Worm (Caenorhabditis elegans) whole organism, late embryonic: Measurements from ENCODE around the gene Y54G2A.77.
"Not testable (repeated sequence)": the region's sequence is repeated elsewhere in the genome, so short reads cannot be mapped to it uniquely, and the experiment has no call there.

Experiments
- C08G9.2 ChIP-seq: sonication (generic microtip); optimal IDR thresholded peaks from 2 replicates; lab custom pipeline; 2016; ENCODE audit warnings: mild to moderate bottlenecking, missing genetic modification characterization, moderate library complexity, missing compliant biosample characterization
- F13H6.1 ChIP-seq: sonication (generic microtip); optimal IDR thresholded peaks from 2 replicates; lab custom pipeline; 2016; ENCODE audit warnings: missing genetic modification characterization, missing compliant biosample characterization
- ahr-1 ChIP-seq: sonication (generic microtip); optimal IDR thresholded peaks from 2 replicates; lab custom pipeline; 2016; ENCODE audit warnings: missing genetic modification characterization, missing compliant biosample characterization
- ceh-18 ChIP-seq: sonication (generic microtip); optimal IDR thresholded peaks from 2 replicates; lab custom pipeline; 2016; ENCODE audit warnings: missing genetic modification characterization, missing compliant biosample characterization
- ceh-2 ChIP-seq: sonication (generic microtip); optimal IDR thresholded peaks from 2 replicates; lab custom pipeline; 2016; ENCODE audit warnings: missing genotype, missing genetic modification characterization, missing compliant biosample characterization
- ceh-22 ChIP-seq: sonication (generic microtip); optimal IDR thresholded peaks from 2 replicates; lab custom pipeline; 2017; ENCODE audit warnings: missing biosample characterization, missing genetic modification characterization
- ceh-24 ChIP-seq: sonication (generic microtip); optimal IDR thresholded peaks from 2 replicates; lab custom pipeline; 2016; ENCODE audit warnings: mild to moderate bottlenecking, missing genetic modification characterization, missing compliant biosample characterization
- ceh-30 ChIP-seq: fragments of 150-350 bp; optimal IDR thresholded peaks from 2 replicates; lab custom pipeline; 2014; ENCODE audit warnings: missing biosample characterization, missing genetic modification characterization
- ceh-31 ChIP-seq: sonication (generic microtip); optimal IDR thresholded peaks from 2 replicates; lab custom pipeline; 2016; ENCODE audit warnings: missing genetic modification characterization, missing compliant biosample characterization
- ceh-45 ChIP-seq: fragments of 200-800 bp; sonication (Bioruptor generic); IDR thresholded peaks from 2 replicates; pipeline ENCODE4 v1.3.6; 2022; ENCODE audit warnings: missing genetic modification reagents, missing genetic modification characterization, missing compliant biosample characterization
- ceh-9 ChIP-seq: sonication (generic microtip); optimal IDR thresholded peaks from 2 replicates; lab custom pipeline; 2016; ENCODE audit warnings: mild to moderate bottlenecking, missing genetic modification characterization, inconsistent platforms, missing compliant biosample characterization
- dmd-4 ChIP-seq: sonication (generic microtip); optimal IDR thresholded peaks from 2 replicates; lab custom pipeline; 2016; ENCODE audit warnings: borderline replicate concordance, missing genetic modification characterization, missing compliant biosample characterization
- dve-1 ChIP-seq: sonication (generic microtip); optimal IDR thresholded peaks from 2 replicates; lab custom pipeline; 2017; ENCODE audit warnings: antibody characterized with exemption, mild to moderate bottlenecking, missing genetic modification characterization, missing compliant biosample characterization
- elt-2 ChIP-seq: sonication (generic microtip); optimal IDR thresholded peaks from 2 replicates; lab custom pipeline; 2016; ENCODE audit warnings: missing genetic modification reagents, missing genetic modification characterization, missing compliant biosample characterization
- fkh-6 ChIP-seq: sonication (generic microtip); optimal IDR thresholded peaks from 2 replicates; lab custom pipeline; 2016; ENCODE audit warnings: missing genetic modification characterization, missing compliant biosample characterization
- hlh-13 ChIP-seq: fragments of 200-800 bp; sonication (Bioruptor generic); optimal IDR thresholded peaks from 2 replicates; lab custom pipeline; 2018; ENCODE audit warnings: mild to moderate bottlenecking, missing genetic modification characterization, missing compliant biosample characterization
- hlh-30 ChIP-seq: sonication (generic microtip); optimal IDR thresholded peaks from 2 replicates; lab custom pipeline; 2017; ENCODE audit warnings: antibody characterized with exemption, missing genetic modification characterization, missing compliant biosample characterization; ENCODE audit not compliant: insufficient read depth
- lim-6 ChIP-seq: sonication (generic microtip); optimal IDR thresholded peaks from 2 replicates; lab custom pipeline; 2016; ENCODE audit warnings: missing genetic modification characterization, missing compliant biosample characterization
- lin-11 ChIP-seq: fragments of 200-800 bp; sonication (Bioruptor generic); optimal IDR thresholded peaks from 2 replicates; lab custom pipeline; 2018; ENCODE audit warnings: mild to moderate bottlenecking, missing genetic modification characterization, missing compliant biosample characterization
- nhr-11 ChIP-seq: fragments of 150-350 bp; optimal IDR thresholded peaks from 2 replicates; lab custom pipeline; 2014; ENCODE audit warnings: missing biosample characterization, missing genetic modification characterization
- nhr-232 ChIP-seq: sonication (generic microtip); optimal IDR thresholded peaks from 2 replicates; lab custom pipeline; 2016; ENCODE audit warnings: missing genetic modification characterization, missing compliant biosample characterization
- npax-4 ChIP-seq: sonication (generic microtip); optimal IDR thresholded peaks from 2 replicates; lab custom pipeline; 2016; ENCODE audit warnings: missing genetic modification characterization, missing compliant biosample characterization
- pha-4 ChIP-seq: fragments of 150-350 bp; optimal IDR thresholded peaks from 2 replicates; lab custom pipeline; 2018; ENCODE audit warnings: missing biosample characterization, missing genetic modification reagents, missing genetic modification characterization
- pqm-1 ChIP-seq: sonication (generic microtip); optimal IDR thresholded peaks from 2 replicates; lab custom pipeline; 2016; ENCODE audit warnings: missing genetic modification characterization, missing compliant biosample characterization
- pros-1 ChIP-seq: fragments of 150-350 bp; optimal IDR thresholded peaks from 2 replicates; lab custom pipeline; 2014; ENCODE audit warnings: missing biosample characterization, missing genetic modification reagents, missing genetic modification characterization
- ref-2 ChIP-seq: sonication (generic microtip); optimal IDR thresholded peaks from 2 replicates; lab custom pipeline; 2016; ENCODE audit warnings: missing genetic modification characterization, missing compliant biosample characterization
- rnt-1 ChIP-seq: sonication (generic microtip); optimal IDR thresholded peaks from 2 replicates; lab custom pipeline; 2016; ENCODE audit warnings: missing genetic modification characterization, missing compliant biosample characterization
- sox-2 ChIP-seq: fragments of 200-800 bp; sonication (Bioruptor generic); IDR thresholded peaks from 2 replicates; pipeline ENCODE4 v1.3.6; 2022; ENCODE audit warnings: missing genetic modification reagents, missing genetic modification characterization, missing compliant biosample characterization
- sox-4 ChIP-seq: sonication (generic microtip); optimal IDR thresholded peaks from 2 replicates; lab custom pipeline; 2017; ENCODE audit warnings: mild to moderate bottlenecking, missing genetic modification characterization, inconsistent platforms, missing compliant biosample characterization
- syd-9 ChIP-seq: sonication (generic microtip); optimal IDR thresholded peaks from 2 replicates; lab custom pipeline; 2016; ENCODE audit warnings: mild to moderate bottlenecking, missing genetic modification characterization, moderate library complexity, missing compliant biosample characterization
- unc-3 ChIP-seq, 2 experiments: fragments of 200-800 bp in 1 of 2; sonication (Bioruptor generic) in 1 of 2; sonication (generic microtip) in 1 of 2; conservative IDR thresholded peaks in 1 of 2; optimal IDR thresholded peaks in 1 of 2; 2 replicates each; pipeline versions ENCODE4 v1.3.6 to Lab custom; 2016 to 2022; ENCODE audit warnings: missing compliant biosample characterization in 2 of 2, missing genetic modification characterization in 2 of 2, missing genetic modification reagents in 1 of 2
- unc-55 ChIP-seq: sonication (generic microtip); optimal IDR thresholded peaks from 2 replicates; lab custom pipeline; 2017; ENCODE audit warnings: missing biosample characterization, missing genetic modification reagents, missing genetic modification characterization
- zip-5 ChIP-seq: sonication (generic microtip); optimal IDR thresholded peaks from 2 replicates; lab custom pipeline; 2016; ENCODE audit warnings: missing genetic modification characterization, missing compliant biosample characterization

Y54G2A.77 gene

ce11 chrIV:2798339-2798738, 35.9 kb downstream of the Y54G2A.77 start, which contains the start of gene Y54G2A.52:
Gene Y54G2A.52 (minus strand): TSS chrIV:2798686.
- TF ChIP-seq zip-5 (tag; lab: Kevin White, UChicago), result no peak
- TF ChIP-seq syd-9 (tag; lab: Kevin White, UChicago), result no peak
- TF ChIP-seq ceh-2 (tag; lab: Kevin White, UChicago), result no peak
- no peak for TF ChIP-seq ceh-24 (tag; lab: Kevin White, UChicago)
- peak; percentile 14 for TF ChIP-seq elt-2 (tag; lab: Kevin White, UChicago)
- TF ChIP-seq pqm-1, result no peak
- TF ChIP-seq ceh-31, result no peak
- TF ChIP-seq pros-1 (tag; lab: Kevin White, UChicago), result no peak

- TF ChIP-seq dve-1 (tag; lab: Kevin White, UChicago) (no peak), ceh-18 (tag; lab: Kevin White, UChicago) (no peak), npax-4 (tag; lab: Kevin White, UChicago) (no peak), ceh-22 (no peak), pros-1 (tag; lab: Kevin White, UChicago) (no peak), unc-55 (no peak), zip-5 (tag; lab: Kevin White, UChicago) (no peak), lim-6 (tag; lab: Kevin White, UChicago) (no peak), dmd-4 (tag; lab: Kevin White, UChicago) (no peak), lin-11 (tag; lab: Kevin White, UChicago) (no peak), sox-2 (GFP tag; lab: Robert Waterston, UW) (no peak), rnt-1 (tag; lab: Kevin White, UChicago) (no peak), fkh-6 (no peak), ceh-9 (no peak), sox-4 (tag; lab: Kevin White, UChicago) (no peak)
- TF ChIP-seq, all 69 proteins: peak for 0
These were observed 36.9 kb downstream of the Y54G2A.77 start, which contains the start of gene Y54G2A.10 for ce11 chrIV:2799389-2799788. Gene Y54G2A.10 (plus strand): TSS chrIV:2799689.

- TF ChIP-seq rnt-1 (tag; lab: Kevin White, UChicago) (no peak), pqm-1 (no peak), ahr-1 (tag; lab: Kevin White, UChicago) (no peak), pha-4 (tag; lab: Kevin White, UChicago) (no peak), sox-2 (GFP tag; lab: Robert Waterston, UW) (no peak), ref-2 (tag; lab: Kevin White, UChicago) (no peak), F13H6.1 (no peak), nhr-232 (no peak), hlh-13 (no peak), ceh-45 (no peak), hlh-30 (no peak), unc-3 (GFP tag; conservative IDR thresholded peaks at IDR 0.05; lab: Robert Waterston, UW) (no peak), unc-3 (tag; optimal IDR thresholded peaks at IDR 0.05; lab: Kevin White, UChicago) (no peak), nhr-11 (tag; lab: Kevin White, UChicago) (no peak), ceh-31 (no peak), elt-2 (tag; lab: Kevin White, UChicago) (no peak)
These were observed 37.4 kb downstream of the Y54G2A.77 start for ce11 chrIV:2799890-2800289.

- peak; percentile 15 for TF ChIP-seq C08G9.2
- peak; percentile 54 for TF ChIP-seq hlh-30
- no peak for TF ChIP-seq ahr-1 (tag; lab: Kevin White, UChicago)
These were observed 38.5 kb downstream of the Y54G2A.77 start for ce11 chrIV:2801004-2801403.

ce11 chrIV:2801558-2801957, 39.1 kb downstream of the Y54G2A.77 start, which contains the start of gene Y54G2A.44:
Gene Y54G2A.44 (plus strand): TSS chrIV:2801858.
- TF ChIP-seq ceh-30 (tag; lab: Kevin White, UChicago); ahr-1 (tag; lab: Kevin White, UChicago); unc-55: not testable (repeated sequence)
